Worm (Caenorhabditis elegans) whole organism, L2 larva: ENCODE results near the gene Y79H2A.12.

ENCODE experiments used
- alr-1 ChIP-seq: fragments of 150-350 bp; optimal IDR thresholded peaks from 2 replicates; lab custom pipeline; 2014; ENCODE audit warnings: missing biosample characterization, missing genetic modification characterization
- blmp-1 ChIP-seq: sonication (generic microtip); optimal IDR thresholded peaks from 2 replicates; lab custom pipeline; 2017; ENCODE audit warnings: missing genetic modification characterization, mild to moderate bottlenecking, missing compliant biosample characterization, antibody characterized with exemption, moderate library complexity; ENCODE audit not compliant: insufficient read depth
- egl-27 ChIP-seq: sonication (generic microtip); optimal IDR thresholded peaks from 3 replicates; lab custom pipeline; 2017; ENCODE audit warnings: missing biosample characterization, missing genetic modification reagents, missing genetic modification characterization
- elt-1 ChIP-seq: fragments of 150-350 bp; optimal IDR thresholded peaks from 2 replicates; lab custom pipeline; 2014; ENCODE audit warnings: missing biosample characterization, missing genetic modification characterization
- lsy-2 ChIP-seq, 2 experiments: fragments of 150-350 bp in 1 of 2; sonication (generic microtip) in 1 of 2; optimal IDR thresholded peaks; 2 replicates each; lab custom pipeline; 2014 to 2017; ENCODE audit warnings: missing biosample characterization in 2 of 2, missing genetic modification characterization in 2 of 2
- mdl-1 ChIP-seq, 2 experiments: fragments of 150-350 bp in 1 of 2; sonication (generic microtip) in 1 of 2; optimal IDR thresholded peaks; 2 replicates each; lab custom pipeline; 2017; ENCODE audit warnings: missing biosample characterization in 2 of 2, missing genetic modification characterization in 2 of 2
- nhr-11 ChIP-seq: fragments of 150-350 bp; optimal IDR thresholded peaks from 2 replicates; lab custom pipeline; 2014; ENCODE audit warnings: missing biosample characterization, missing genetic modification characterization
- nhr-23 ChIP-seq: fragments of 150-350 bp; optimal IDR thresholded peaks from 2 replicates; lab custom pipeline; 2014; ENCODE audit warnings: missing biosample characterization, missing genetic modification reagents, missing genetic modification characterization
- nhr-6 ChIP-seq: fragments of 150-350 bp; optimal IDR thresholded peaks from 2 replicates; lab custom pipeline; 2014; ENCODE audit warnings: missing biosample characterization, missing genetic modification characterization
- nhr-77 ChIP-seq: fragments of 150-350 bp; optimal IDR thresholded peaks from 2 replicates; lab custom pipeline; 2014; ENCODE audit warnings: missing biosample characterization, missing genetic modification characterization
- skn-1 ChIP-seq: sonication (generic microtip); optimal IDR thresholded peaks from 2 replicates; lab custom pipeline; 2017; ENCODE audit warnings: missing biosample characterization, missing genetic modification characterization

- TF ChIP-seq mdl-1 (tag; optimal IDR thresholded peaks at IDR 0.05; lab: Kevin White, UChicago) (no peak), elt-1 (tag; lab: Kevin White, UChicago) (no peak), alr-1 (tag; lab: Kevin White, UChicago) (no peak), nhr-11 (tag; lab: Kevin White, UChicago) (no peak), skn-1 (no peak), nhr-23 (tag; lab: Kevin White, UChicago) (no peak), nhr-77 (no peak), blmp-1 (tag; lab: Kevin White, UChicago) (no peak), nhr-6 (no peak), lsy-2 (tag; optimal IDR thresholded peaks at IDR 0.05; lab: Kevin White, UChicago) (no peak), egl-27 (tag; lab: Kevin White, UChicago) (no peak)
These were observed 32.7 kb upstream of the Y79H2A.12 start, which contains the start of gene zyg-8 for ce11 chrIII:12061413-12061812.
